Worm (Caenorhabditis elegans) whole organism, L4 larva: Measurements from ENCODE around the gene C10E2.2.

Experiments
- D1046.2 ChIP-seq: fragments of 200-800 bp; sonication (Bioruptor generic); IDR thresholded peaks from 2 replicates; pipeline ENCODE4 v1.3.6; 2022; ENCODE audit warnings: missing genetic modification characterization, missing compliant biosample characterization
- F10B5.3 ChIP-seq: sonication (generic microtip); optimal IDR thresholded peaks from 2 replicates; lab custom pipeline; 2016; ENCODE audit warnings: mild to moderate bottlenecking, missing genetic modification characterization, missing compliant biosample characterization
- F26F4.8 ChIP-seq: fragments of 200-800 bp; sonication (Bioruptor generic); conservative IDR thresholded peaks from 2 replicates; pipeline ENCODE4 v1.3.6; 2022; ENCODE audit warnings: missing genetic modification characterization, missing compliant biosample characterization
- F44E2.7 ChIP-seq: fragments of 200-800 bp; sonication (Bioruptor generic); IDR thresholded peaks from 2 replicates; pipeline ENCODE4 v2.1.2; 2022; ENCODE audit warnings: missing genetic modification characterization, missing compliant biosample characterization
- T20F7.1 ChIP-seq: fragments of 200-800 bp; sonication (Bioruptor generic); optimal IDR thresholded peaks from 2 replicates; lab custom pipeline; 2018; ENCODE audit warnings: mild to moderate bottlenecking, missing genetic modification characterization, missing compliant biosample characterization
- Y48G9A.11 ChIP-seq: fragments of 200-800 bp; sonication (Bioruptor generic); IDR thresholded peaks from 2 replicates; pipeline ENCODE4 v1.3.6; 2022; ENCODE audit warnings: missing genetic modification reagents, missing genetic modification characterization, missing compliant biosample characterization
- Y5F2A.4 ChIP-seq: fragments of 200-800 bp; sonication (Bioruptor generic); optimal IDR thresholded peaks from 2 replicates; lab custom pipeline; 2018; ENCODE audit warnings: mild to moderate bottlenecking, missing genetic modification characterization, missing compliant biosample characterization
- Y75B8A.6 ChIP-seq: fragments of 200-800 bp; sonication (Bioruptor generic); IDR thresholded peaks from 2 replicates; pipeline ENCODE4 v1.3.6; 2022; ENCODE audit warnings: missing genetic modification reagents, missing genetic modification characterization, missing compliant biosample characterization
- aly-2 ChIP-seq: sonication (generic microtip); optimal IDR thresholded peaks from 2 replicates; lab custom pipeline; 2018; ENCODE audit warnings: missing biosample characterization, missing genetic modification characterization
- ama-1 ChIP-seq: fragments of 150-350 bp; optimal IDR thresholded peaks from 2 replicates; lab custom pipeline; 2014; ENCODE audit warnings: inconsistent platforms, mixed read lengths
- ceh-20 ChIP-seq: fragments of 200-800 bp; sonication (Bioruptor generic); IDR thresholded peaks from 2 replicates; pipeline ENCODE4 v1.3.6; 2022; ENCODE audit warnings: missing genetic modification reagents, missing genetic modification characterization, missing compliant biosample characterization
- ceh-32 ChIP-seq: sonication (generic microtip); optimal IDR thresholded peaks from 2 replicates; lab custom pipeline; 2016; ENCODE audit warnings: mild to moderate bottlenecking, missing genetic modification characterization, missing compliant biosample characterization; ENCODE audit not compliant: poor library complexity
- ceh-44 ChIP-seq: fragments of 200-800 bp; sonication (Bioruptor generic); IDR thresholded peaks from 2 replicates; pipeline ENCODE4 v1.3.6; 2022; ENCODE audit warnings: missing genetic modification reagents, missing genetic modification characterization, missing compliant biosample characterization
- ceh-62 ChIP-seq: sonication (generic microtip); optimal IDR thresholded peaks from 2 replicates; lab custom pipeline; 2017; ENCODE audit warnings: missing biosample characterization, missing genetic modification characterization
- ceh-82 ChIP-seq: sonication (generic microtip); optimal IDR thresholded peaks from 2 replicates; lab custom pipeline; 2017; ENCODE audit warnings: missing biosample characterization, missing genetic modification characterization
- ces-1 ChIP-seq: fragments of 150-350 bp; sonication (generic microtip); optimal IDR thresholded peaks from 4 replicates; lab custom pipeline; 2014; ENCODE audit warnings: missing biosample characterization, missing genetic modification reagents, missing genetic modification characterization
- daf-12 ChIP-seq: fragments of 150-350 bp; optimal IDR thresholded peaks from 2 replicates; lab custom pipeline; 2014; ENCODE audit warnings: missing biosample characterization, missing genetic modification reagents, missing genetic modification characterization
- daf-16 ChIP-seq, 3 experiments: sonication (generic microtip); optimal IDR thresholded peaks; 2 replicates each; lab custom pipeline; 2016 to 2017; ENCODE audit warnings: missing genetic modification characterization in 3 of 3, missing genetic modification reagents in 3 of 3, mild to moderate bottlenecking in 2 of 3, missing compliant biosample characterization in 2 of 3, missing biosample characterization in 1 of 3, moderate library complexity in 1 of 3
- dmd-9 ChIP-seq: fragments of 200-800 bp; sonication (Bioruptor generic); IDR thresholded peaks from 2 replicates; pipeline ENCODE4 v1.3.6; 2022; ENCODE audit warnings: missing genetic modification reagents, missing genetic modification characterization, missing compliant biosample characterization
- duxl-1 ChIP-seq: sonication (generic microtip); optimal IDR thresholded peaks from 2 replicates; lab custom pipeline; 2016; ENCODE audit warnings: mild to moderate bottlenecking, missing genetic modification characterization, moderate library complexity, missing compliant biosample characterization; ENCODE audit not compliant: poor library complexity
- dve-1 ChIP-seq: sonication (generic microtip); optimal IDR thresholded peaks from 2 replicates; lab custom pipeline; 2017; ENCODE audit warnings: antibody characterized with exemption, mild to moderate bottlenecking, missing genetic modification characterization, missing compliant biosample characterization; ENCODE audit not compliant: insufficient read depth
- egl-27 ChIP-seq: sonication (generic microtip); optimal IDR thresholded peaks from 3 replicates; lab custom pipeline; 2017; ENCODE audit warnings: missing biosample characterization, missing genetic modification reagents, missing genetic modification characterization
- egl-43 ChIP-seq: fragments of 200-800 bp; sonication (Bioruptor generic); IDR thresholded peaks from 2 replicates; pipeline ENCODE4 v1.3.6; 2022; ENCODE audit warnings: missing genetic modification reagents, missing genetic modification characterization, missing compliant biosample characterization
- hif-1 ChIP-seq, 2 experiments: sonication (generic microtip); optimal IDR thresholded peaks; 2 replicates each; lab custom pipeline; 2016 to 2017; ENCODE audit warnings: missing compliant biosample characterization in 2 of 2, missing genetic modification characterization in 2 of 2, missing genetic modification reagents in 2 of 2, missing genotype in 2 of 2, mild to moderate bottlenecking in 1 of 2
- hlh-30 ChIP-seq: sonication (generic microtip); optimal IDR thresholded peaks from 2 replicates; lab custom pipeline; 2017; ENCODE audit warnings: antibody characterized with exemption, mild to moderate bottlenecking, missing genetic modification characterization, missing compliant biosample characterization; ENCODE audit not compliant: insufficient read depth
- hmg-1.1 ChIP-seq: fragments of 200-800 bp; sonication (Bioruptor generic); IDR thresholded peaks from 2 replicates; pipeline ENCODE4 v1.3.6; 2022; ENCODE audit warnings: missing genetic modification reagents, missing genetic modification characterization, missing compliant biosample characterization
- lim-7 ChIP-seq: fragments of 200-800 bp; sonication (Bioruptor generic); IDR thresholded peaks from 2 replicates; pipeline ENCODE4 v1.3.6; 2022; ENCODE audit warnings: missing genetic modification characterization, missing compliant biosample characterization
- lin-1 ChIP-seq: fragments of 200-800 bp; sonication (Bioruptor generic); IDR thresholded peaks from 2 replicates; pipeline ENCODE4 v1.3.6; 2022; ENCODE audit warnings: missing genetic modification reagents, missing genetic modification characterization, missing compliant biosample characterization
- lin-15B ChIP-seq: fragments of 150-350 bp; sonication (generic microtip); optimal IDR thresholded peaks from 3 replicates; lab custom pipeline; 2014; ENCODE audit warnings: missing biosample characterization, missing genetic modification characterization
- lin-38 ChIP-seq: fragments of 200-800 bp; sonication (Bioruptor generic); IDR thresholded peaks from 2 replicates; pipeline ENCODE4 v1.3.6; 2022; ENCODE audit warnings: missing genetic modification reagents, missing genetic modification characterization, missing compliant biosample characterization
- lin-39 ChIP-seq: fragments of 150-350 bp; optimal IDR thresholded peaks from 2 replicates; lab custom pipeline; 2014; ENCODE audit warnings: missing biosample characterization, missing genetic modification reagents, missing genetic modification characterization
- madf-9 ChIP-seq: fragments of 200-800 bp; sonication (Bioruptor generic); conservative IDR thresholded peaks from 2 replicates; pipeline ENCODE4 v1.3.6; 2022; ENCODE audit warnings: missing genetic modification reagents, missing genetic modification characterization, missing compliant biosample characterization
- mdt-29 ChIP-seq: fragments of 200-800 bp; sonication (Bioruptor generic); IDR thresholded peaks from 2 replicates; pipeline ENCODE4 v1.3.6; 2022; ENCODE audit warnings: missing genetic modification reagents, missing genetic modification characterization, missing compliant biosample characterization
- mes-2 ChIP-seq: sonication (generic microtip); optimal IDR thresholded peaks from 2 replicates; lab custom pipeline; 2016; ENCODE audit warnings: missing genotype, mild to moderate bottlenecking, missing genetic modification characterization, missing compliant biosample characterization; ENCODE audit not compliant: poor library complexity, severe bottlenecking
- mxl-2 ChIP-seq: fragments of 200-800 bp; sonication (Bioruptor generic); conservative IDR thresholded peaks from 2 replicates; pipeline ENCODE4 v1.3.6; 2022; ENCODE audit warnings: missing genetic modification reagents, missing genetic modification characterization, missing compliant biosample characterization
- nhr-102 ChIP-seq: sonication (generic microtip); optimal IDR thresholded peaks from 2 replicates; lab custom pipeline; 2016; ENCODE audit warnings: mild to moderate bottlenecking, missing genetic modification characterization, moderate library complexity, missing compliant biosample characterization
- nhr-11 ChIP-seq: fragments of 150-350 bp; optimal IDR thresholded peaks from 2 replicates; lab custom pipeline; 2014; ENCODE audit warnings: missing biosample characterization, missing genetic modification characterization
- nhr-111 ChIP-seq: fragments of 200-800 bp; sonication (Bioruptor generic); optimal IDR thresholded peaks from 2 replicates; lab custom pipeline; 2018; ENCODE audit warnings: mild to moderate bottlenecking, missing genetic modification characterization, missing compliant biosample characterization
- nhr-48 ChIP-seq: sonication (generic microtip); optimal IDR thresholded peaks from 2 replicates; lab custom pipeline; 2016; ENCODE audit warnings: mild to moderate bottlenecking, missing genetic modification characterization, missing compliant biosample characterization
- php-3 ChIP-seq: fragments of 200-800 bp; sonication (Bioruptor generic); IDR thresholded peaks from 2 replicates; pipeline ENCODE4 v1.3.6; 2022; ENCODE audit warnings: missing genetic modification reagents, missing genetic modification characterization, missing compliant biosample characterization
- pqm-1 ChIP-seq: sonication (generic microtip); optimal IDR thresholded peaks from 2 replicates; lab custom pipeline; 2017; ENCODE audit warnings: missing biosample characterization, missing genetic modification characterization
- sdz-12 ChIP-seq: fragments of 200-800 bp; sonication (Bioruptor generic); optimal IDR thresholded peaks from 2 replicates; lab custom pipeline; 2018; ENCODE audit warnings: mild to moderate bottlenecking, missing genetic modification characterization, missing compliant biosample characterization
- skn-1 ChIP-seq: fragments of 150-350 bp; optimal IDR thresholded peaks from 2 replicates; lab custom pipeline; 2014; ENCODE audit warnings: missing biosample characterization, missing genetic modification characterization
- snpc-1.2 ChIP-seq: fragments of 200-800 bp; sonication (Bioruptor generic); IDR thresholded peaks from 2 replicates; pipeline ENCODE4 v1.3.6; 2022; ENCODE audit warnings: missing genetic modification reagents, missing genetic modification characterization, missing compliant biosample characterization
- spr-3 ChIP-seq: fragments of 200-800 bp; sonication (Bioruptor generic); optimal IDR thresholded peaks from 2 replicates; lab custom pipeline; 2018; ENCODE audit warnings: mild to moderate bottlenecking, missing genetic modification characterization, missing compliant biosample characterization
- tra-1 ChIP-seq: fragments of 200-800 bp; sonication (Bioruptor generic); IDR thresholded peaks from 2 replicates; pipeline ENCODE4 v1.3.6; 2022; ENCODE audit warnings: missing genetic modification reagents, missing genetic modification characterization, missing compliant biosample characterization
- unc-39 ChIP-seq: sonication (generic microtip); optimal IDR thresholded peaks from 2 replicates; lab custom pipeline; 2017; ENCODE audit warnings: missing biosample characterization, missing genetic modification characterization
- zip-11 ChIP-seq: fragments of 200-800 bp; sonication (Bioruptor generic); IDR thresholded peaks from 2 replicates; pipeline ENCODE4 v1.3.6; 2022; ENCODE audit warnings: missing genetic modification characterization, missing compliant biosample characterization
- zip-2 ChIP-seq: fragments of 150-350 bp; optimal IDR thresholded peaks from 2 replicates; lab custom pipeline; 2014; ENCODE audit warnings: missing biosample characterization, missing genetic modification characterization

The C10E2.2 gene

ce11 chrX:16796826-16797225, 51.8 kb downstream of the C10E2.2 start (continued):
- TF ChIP-seq snpc-1.2 (GFP tag; lab: Robert Waterston, UW) (no peak), ceh-20 (GFP tag; lab: Robert Waterston, UW) (peak; percentile 84), Y48G9A.11 (GFP tag; lab: Robert Waterston, UW) (no peak), mes-2 (peak; percentile 52), madf-9 (GFP tag; lab: Robert Waterston, UW) (no peak), tra-1 (GFP tag; lab: Robert Waterston, UW) (peak; percentile 75), nhr-111 (GFP tag; lab: Kevin White, UChicago) (no peak), hlh-30 (peak; percentile 99), aly-2 (tag; lab: Kevin White, UChicago) (no peak), mdt-29 (GFP tag; lab: Robert Waterston, UW) (peak; percentile 84), pqm-1 (no peak), egl-43 (peak; percentile 80), nhr-48 (tag; lab: Kevin White, UChicago) (peak; percentile 81), lin-38 (peak; percentile 41; the same call in 1 of the 2 replicates)

- TF ChIP-seq F26F4.8 (no peak), dve-1 (peak; percentile 28), hif-1 (tag; optimal IDR thresholded peaks at IDR 0.05; lab: Kevin White, UChicago) (no peak), egl-43 (no peak), ceh-62 (tag; lab: Kevin White, UChicago) (no peak), lin-39 (tag; lab: Kevin White, UChicago) (no peak), zip-11 (GFP tag; lab: Robert Waterston, UW) (no peak), skn-1 (tag; lab: Kevin White, UChicago) (no peak), D1046.2 (no peak), ceh-32 (tag; lab: Kevin White, UChicago) (no peak), nhr-48 (tag; lab: Kevin White, UChicago) (no peak), tra-1 (GFP tag; lab: Robert Waterston, UW) (peak; percentile 41; the same call in 1 of the 2 replicates), lim-7 (GFP tag; lab: Robert Waterston, UW) (no peak), daf-12 (tag; lab: Kevin White, UChicago) (no peak), F44E2.7 (GFP tag; lab: Robert Waterston, UW) (no peak), Y75B8A.6 (GFP tag; lab: Robert Waterston, UW) (no peak), spr-3 (no peak), T20F7.1 (GFP tag; lab: Kevin White, UChicago) (peak; percentile 14), ceh-82 (tag; lab: Kevin White, UChicago) (no peak), lin-15B (no peak), egl-27 (tag; lab: Kevin White, UChicago) (no peak), daf-16 (GFP tag; optimal IDR thresholded peaks at IDR 0.05; lab: Kevin White, UChicago) (no peak), daf-16 (tag; optimal IDR thresholded peaks at IDR 0.05; lab: Kevin White, UChicago) (peak; percentile 70), nhr-11 (no peak), hmg-1.1 (GFP tag; lab: Robert Waterston, UW) (no peak), dmd-9 (GFP tag; lab: Robert Waterston, UW) (no peak), Y5F2A.4 (GFP tag; lab: Kevin White, UChicago) (no peak), unc-39 (tag; lab: Kevin White, UChicago) (no peak), mdt-29 (GFP tag; lab: Robert Waterston, UW) (no peak), ceh-20 (GFP tag; lab: Robert Waterston, UW) (no peak), mxl-2 (GFP tag; lab: Robert Waterston, UW) (no peak), ama-1 (no peak), F10B5.3 (tag; lab: Kevin White, UChicago) (no peak), duxl-1 (no peak), php-3 (GFP tag; lab: Robert Waterston, UW) (no peak; the same call in 1 of the 2 replicates), ces-1 (GFP tag; lab: Kevin White, UChicago) (no peak), lin-1 (no peak), zip-2 (tag; lab: Kevin White, UChicago) (no peak), ceh-44 (no peak), sdz-12 (GFP tag; lab: Kevin White, UChicago) (no peak), nhr-102 (tag; lab: Kevin White, UChicago) (peak; percentile 15), pqm-1 (no peak)
Observed at ce11 chrX:16798621-16799020, 53.6 kb downstream of the C10E2.2 start.
